Worm (Caenorhabditis elegans): ENCODE measurements around the gene C18C4.7.
"Not testable (repeated sequence)": the region's sequence is repeated elsewhere in the genome, so short reads cannot be mapped to it uniquely, and the experiment has no call there.

- not testable (repeated sequence) for TF ChIP-seq C06A6.2 (GFP tag; conservative IDR thresholded peaks at IDR 0.05); ztf-6 (GFP tag; IDR thresholded peaks at IDR 0.05); ama-1 (optimal IDR thresholded peaks at IDR 0.05); ama-1 (GFP tag; optimal IDR thresholded peaks at IDR 0.05); ZK185.1 (tag; optimal IDR thresholded peaks at IDR 0.05; ENCODE audit: poor library complexity, severe bottlenecking); F49E8.2 (tag; optimal IDR thresholded peaks at IDR 0.05; ENCODE audit: insufficient read depth); nfya-2 (GFP tag; IDR thresholded peaks at IDR 0.05); unc-62 (GFP tag; optimal IDR thresholded peaks at IDR 0.05)
Measured at ce11 chrV:5602407-5602806, 35.4 kb upstream of the C18C4.7 start.

Data from whole organism, young adult.